Fruit fly (Drosophila melanogaster) whole organism, wandering third instar larva: ENCODE measurements around the gene Eip78C.

Experiments used
- Abd-B ChIP-seq: fragments of >200 bp; optimal IDR thresholded peaks from 2 replicates; lab custom pipeline; 2017; ENCODE audit warnings: missing biosample characterization, missing genetic modification characterization
- CG32264 ChIP-seq: fragments of 200-800 bp; sonication (Bioruptor generic); optimal IDR thresholded peaks from 2 replicates; lab custom pipeline; 2016; ENCODE audit warnings: missing biosample characterization, missing genetic modification characterization
- CG9705 ChIP-seq: fragments of 200-800 bp; sonication (Bioruptor generic); optimal IDR thresholded peaks from 2 replicates; lab custom pipeline; 2018; ENCODE audit warnings: missing biosample characterization, mild to moderate bottlenecking, missing genetic modification characterization
- CrebA ChIP-seq: fragments of 200-800 bp; sonication (Bioruptor generic); optimal IDR thresholded peaks from 2 replicates; lab custom pipeline; 2016; ENCODE audit warnings: missing biosample characterization, mild to moderate bottlenecking, missing genetic modification characterization, borderline replicate concordance
- Dfd ChIP-seq: fragments of >200 bp; optimal IDR thresholded peaks from 2 replicates; lab custom pipeline; 2017; ENCODE audit warnings: missing biosample characterization, missing genetic modification characterization
- Dif ChIP-seq: fragments of 200-275, 200-300 bp; sonication (Bioruptor generic); optimal IDR thresholded peaks from 2 replicates; lab custom pipeline; 2018; ENCODE audit warnings: missing biosample characterization, missing genetic modification characterization; ENCODE audit not compliant: partially characterized antibody
- GATAd ChIP-seq: sonication (Bioruptor generic); optimal IDR thresholded peaks from 2 replicates; lab custom pipeline; 2016; ENCODE audit warnings: missing biosample characterization, missing genetic modification characterization
- HLH106 ChIP-seq: fragments of 200-800 bp; optimal IDR thresholded peaks from 3 replicates; lab custom pipeline; 2019; ENCODE audit warnings: missing biosample characterization, mild to moderate bottlenecking, missing genetic modification characterization, moderate library complexity
- Hnf4 ChIP-seq: fragments of 200-800 bp; sonication (Bioruptor generic); optimal IDR thresholded peaks from 2 replicates; lab custom pipeline; 2016; ENCODE audit warnings: missing biosample characterization, mild to moderate bottlenecking, missing genetic modification characterization
- Hr78 ChIP-seq: fragments of >200 bp; optimal IDR thresholded peaks from 2 replicates; lab custom pipeline; 2017; ENCODE audit warnings: missing biosample characterization, missing genetic modification characterization
- Hr83 ChIP-seq: fragments of 200-300 bp; sonication (Bioruptor generic); optimal IDR thresholded peaks from 2 replicates; lab custom pipeline; 2016; ENCODE audit warnings: missing biosample characterization, mild to moderate bottlenecking, missing genetic modification characterization, moderate library complexity; ENCODE audit not compliant: poor library complexity, severe bottlenecking
- Jra ChIP-seq: sonication (Bioruptor generic); optimal IDR thresholded peaks from 2 replicates; lab custom pipeline; 2016; ENCODE audit warnings: missing biosample characterization, missing genetic modification characterization
- Mio ChIP-seq: sonication (Bioruptor generic); optimal IDR thresholded peaks from 2 replicates; lab custom pipeline; 2016; ENCODE audit warnings: missing biosample characterization, missing genetic modification characterization
- Myc ChIP-seq: fragments of >200 bp; optimal IDR thresholded peaks from 2 replicates; lab custom pipeline; 2017
- N ChIP-seq: fragments of >200 bp; optimal IDR thresholded peaks from 2 replicates; lab custom pipeline; 2018; ENCODE audit warnings: missing biosample characterization, missing external identifiers, missing genetic modification characterization
- OdsH ChIP-seq: fragments of 200-800 bp; sonication (Bioruptor generic); optimal IDR thresholded peaks from 2 replicates; lab custom pipeline; 2016; ENCODE audit warnings: missing biosample characterization, mild to moderate bottlenecking, missing genetic modification characterization
- Rel ChIP-seq, 2 experiments: fragments of 200-800 bp; sonication (Bioruptor generic) in 1 of 2; optimal IDR thresholded peaks; 2 replicates in 1 of 2; 3 replicates in 1 of 2; lab custom pipeline; 2016 to 2019; ENCODE audit warnings: mild to moderate bottlenecking in 2 of 2, missing biosample characterization in 2 of 2, missing genetic modification characterization in 2 of 2, moderate library complexity in 1 of 2
- Sp1 ChIP-seq: fragments of 200-800 bp; sonication (Bioruptor generic); optimal IDR thresholded peaks from 3 replicates; lab custom pipeline; 2019; ENCODE audit warnings: missing biosample characterization, mild to moderate bottlenecking, missing genetic modification characterization, moderate library complexity
- Vsx2 ChIP-seq: fragments of 200-300, 225-300 bp; sonication (Bioruptor generic); optimal IDR thresholded peaks from 2 replicates; lab custom pipeline; 2018; ENCODE audit warnings: missing biosample characterization, missing genetic modification characterization; ENCODE audit not compliant: partially characterized antibody
- br ChIP-seq: fragments of 200-800 bp; sonication (Bioruptor generic); optimal IDR thresholded peaks from 2 replicates; lab custom pipeline; 2016; ENCODE audit warnings: missing biosample characterization, missing genetic modification characterization
- brk ChIP-seq: fragments of 200-800 bp; sonication (Bioruptor generic); optimal IDR thresholded peaks from 2 replicates; lab custom pipeline; 2016; ENCODE audit warnings: missing biosample characterization, mild to moderate bottlenecking, missing genetic modification characterization
- dl ChIP-seq, 2 experiments: fragments of 175-275, 200-275 bp in 1 of 2; fragments of 200-275 bp in 1 of 2; sonication (Bioruptor generic); optimal IDR thresholded peaks; lab custom pipeline; 2018; ENCODE audit warnings: mild to moderate bottlenecking in 2 of 2, missing biosample characterization in 2 of 2, missing genetic modification characterization in 2 of 2, moderate library complexity in 2 of 2; ENCODE audit not compliant: partially characterized antibody in 2 of 2, insufficient read depth in 1 of 2
- dmrt93B ChIP-seq: fragments of 200-800 bp; sonication (Bioruptor generic); optimal IDR thresholded peaks from 2 replicates; lab custom pipeline; 2018; ENCODE audit warnings: missing biosample characterization, mild to moderate bottlenecking, missing genetic modification characterization
- dsf ChIP-seq: sonication (Bioruptor generic); optimal IDR thresholded peaks from 2 replicates; lab custom pipeline; 2016; ENCODE audit warnings: missing biosample characterization, missing genetic modification characterization, borderline replicate concordance
- foxo ChIP-seq, 2 experiments: fragments of 200-800 bp; sonication (Bioruptor generic); optimal IDR thresholded peaks; 2 replicates in 1 of 2; 3 replicates in 1 of 2; lab custom pipeline; 2016 to 2017; ENCODE audit warnings: missing biosample characterization in 2 of 2, missing genetic modification characterization in 2 of 2
- fru ChIP-seq: fragments of 200-800 bp; sonication (Bioruptor generic); optimal IDR thresholded peaks from 3 replicates; lab custom pipeline; 2016; ENCODE audit warnings: missing biosample characterization, mild to moderate bottlenecking, missing genetic modification characterization
- h ChIP-seq: fragments of 200-800 bp; sonication (Bioruptor generic); optimal IDR thresholded peaks from 3 replicates; lab custom pipeline; 2016; ENCODE audit warnings: missing biosample characterization, mild to moderate bottlenecking, missing genetic modification characterization
- jim ChIP-seq: fragments of 175-275, 200-325 bp; sonication (Bioruptor generic); optimal IDR thresholded peaks from 2 replicates; lab custom pipeline; 2016; ENCODE audit warnings: missing biosample characterization, mild to moderate bottlenecking, missing genetic modification characterization
- lola ChIP-seq: fragments of >200 bp; optimal IDR thresholded peaks from 2 replicates; lab custom pipeline; 2017; ENCODE audit warnings: missing biosample characterization, missing genetic modification characterization
- pan ChIP-seq: fragments of >200 bp; optimal IDR thresholded peaks from 2 replicates; lab custom pipeline; 2017
- psq ChIP-seq: fragments of 200-800 bp; sonication (Bioruptor generic); optimal IDR thresholded peaks from 3 replicates; lab custom pipeline; 2017; ENCODE audit warnings: missing biosample characterization, mild to moderate bottlenecking, missing genetic modification characterization, moderate library complexity
- rgr ChIP-seq: fragments of 200-800 bp; sonication (Bioruptor generic); optimal IDR thresholded peaks from 3 replicates; lab custom pipeline; 2016; ENCODE audit warnings: missing biosample characterization, mild to moderate bottlenecking, missing genetic modification characterization
- sage ChIP-seq: fragments of 200-800 bp; sonication (Bioruptor generic); optimal IDR thresholded peaks from 2 replicates; lab custom pipeline; 2016; ENCODE audit warnings: missing biosample characterization, mild to moderate bottlenecking, missing genetic modification characterization
- sv ChIP-seq: fragments of 200-800 bp; sonication (Bioruptor generic); optimal IDR thresholded peaks from 3 replicates; lab custom pipeline; 2016; ENCODE audit warnings: missing biosample characterization, missing genetic modification characterization
- tai ChIP-seq: sonication (Bioruptor generic); optimal IDR thresholded peaks from 2 replicates; lab custom pipeline; 2016; ENCODE audit warnings: missing biosample characterization, missing genetic modification characterization
- usp ChIP-seq: fragments of >200 bp; optimal IDR thresholded peaks from 2 replicates; lab custom pipeline; 2017; ENCODE audit warnings: missing biosample characterization, missing genetic modification characterization
- woc ChIP-seq: sonication (Bioruptor generic); optimal IDR thresholded peaks from 2 replicates; lab custom pipeline; 2016; ENCODE audit warnings: missing biosample characterization, mild to moderate bottlenecking, missing genetic modification characterization

The Eip78C gene

dm6 chr3L:21270480-21270879 lies 44.1 kb downstream of the Eip78C start, which contains the start of gene CG9389:
TSS of gene CG9389 (minus strand) at chr3L:21270580.
- TF ChIP-seq Hr83 (no peak), sage (GFP tag; lab: Kevin White, UChicago) (no peak), Hnf4 (GFP tag; lab: Kevin White, UChicago) (no peak), dmrt93B (GFP tag; lab: Kevin White, UChicago) (no peak), pan (lab: Kevin White, UChicago) (no peak), Abd-B (GFP tag; lab: Kevin White, UChicago) (no peak), Rel (GFP tag; optimal IDR thresholded peaks at IDR 0.05; lab: Kevin White, UChicago) (no peak), Rel (tag; optimal IDR thresholded peaks at IDR 0.05; lab: Kevin White, UChicago) (no peak), sv (no peak), N (GFP tag; lab: Kevin White, UChicago) (no peak)

- no peak for TF ChIP-seq woc (GFP tag; lab: Kevin White, UChicago)
- TF ChIP-seq Hr83, result no peak
- TF ChIP-seq CG32264 (GFP tag; lab: Kevin White, UChicago), result no peak
- no peak for TF ChIP-seq dmrt93B (GFP tag; lab: Kevin White, UChicago)
- TF ChIP-seq Dif (GFP tag; lab: Kevin White, UChicago), result no peak
- TF ChIP-seq dsf (GFP tag; lab: Kevin White, UChicago), result no peak
- no peak for TF ChIP-seq dl (GFP tag; optimal IDR thresholded peaks at IDR 0.05; lab: Kevin White, UChicago; ENCODE audit: insufficient read depth in 1 of 2, partially characterized antibody in 2 of 2)
- no peak for TF ChIP-seq sage (GFP tag; lab: Kevin White, UChicago)
- no peak for TF ChIP-seq N (GFP tag; lab: Kevin White, UChicago)
- TF ChIP-seq CG9705 (GFP tag; lab: Kevin White, UChicago), result no peak
- no peak for TF ChIP-seq Sp1
- TF ChIP-seq GATAd (GFP tag; lab: Kevin White, UChicago), result no peak
- TF ChIP-seq brk (GFP tag; lab: Kevin White, UChicago), result no peak
- no peak for TF ChIP-seq lola
- TF ChIP-seq sv, result no peak
- no peak for TF ChIP-seq Mio
- no peak for TF ChIP-seq pan (lab: Kevin White, UChicago)
- no peak for TF ChIP-seq Jra
Observed at dm6 chr3L:21273504-21273903, 47.1 kb downstream of the Eip78C start.

dm6 chr3L:21275921-21276295 lies 49.5 kb downstream of the Eip78C start:
- no peak for TF ChIP-seq GATAd (GFP tag; lab: Kevin White, UChicago)
- TF ChIP-seq N (GFP tag; lab: Kevin White, UChicago), result no peak
- peak; percentile 53 for TF ChIP-seq h (GFP tag; lab: Kevin White, UChicago)

- TF ChIP-seq Myc (lab: Kevin White, UChicago) (peak; percentile 15), Dif (GFP tag; lab: Kevin White, UChicago) (peak; percentile 32), sage (GFP tag; lab: Kevin White, UChicago) (no peak), usp (no peak), dmrt93B (GFP tag; lab: Kevin White, UChicago) (peak; percentile 24), jim (GFP tag; lab: Kevin White, UChicago) (no peak), GATAd (GFP tag; lab: Kevin White, UChicago) (no peak), dl (GFP tag; optimal IDR thresholded peaks at IDR 0.05; lab: Kevin White, UChicago; ENCODE audit: insufficient read depth in 1 of 2, partially characterized antibody in 2 of 2) (no peak), psq (GFP tag; lab: Kevin White, UChicago) (peak; percentile 30), N (GFP tag; lab: Kevin White, UChicago) (no peak), Vsx2 (GFP tag; lab: Kevin White, UChicago) (no peak), OdsH (GFP tag; lab: Kevin White, UChicago) (peak; percentile 57), br (GFP tag; lab: Kevin White, UChicago) (peak; percentile 33), Hr83 (no peak), Sp1 (peak; percentile 48), foxo (GFP tag; optimal IDR thresholded peaks at IDR 0.05; lab: Kevin White, UChicago) (peak in 1 of 2 experiments; percentile 65), fru (GFP tag; lab: Kevin White, UChicago) (peak; percentile 60), Abd-B (GFP tag; lab: Kevin White, UChicago) (no peak), tai (GFP tag; lab: Kevin White, UChicago) (no peak), sv (peak; percentile 67), Mio (no peak), Hr78 (GFP tag; lab: Kevin White, UChicago) (no peak), Hnf4 (GFP tag; lab: Kevin White, UChicago) (peak; percentile 39), CG9705 (GFP tag; lab: Kevin White, UChicago) (no peak), dsf (GFP tag; lab: Kevin White, UChicago) (peak; percentile 6), pan (lab: Kevin White, UChicago) (no peak), woc (GFP tag; lab: Kevin White, UChicago) (peak; percentile 57), lola (no peak), CG32264 (GFP tag; lab: Kevin White, UChicago) (no peak), Jra (peak; percentile 37), HLH106 (tag; lab: Kevin White, UChicago) (peak; percentile 40), rgr (GFP tag; lab: Kevin White, UChicago) (peak; percentile 51), CrebA (GFP tag; lab: Kevin White, UChicago) (no peak), Dfd (GFP tag; lab: Kevin White, UChicago) (no peak), Rel (GFP tag; optimal IDR thresholded peaks at IDR 0.05; lab: Kevin White, UChicago) (no peak), Rel (tag; optimal IDR thresholded peaks at IDR 0.05; lab: Kevin White, UChicago) (no peak)
Observed at dm6 chr3L:21276296-21277257, 50.2 kb downstream of the Eip78C start.
